Worm (Caenorhabditis elegans) whole organism, mixed stage, embryonic: ENCODE data around the gene T04F3.5.

Source experiments
- bed-3 ChIP-seq: fragments of 200-800 bp; sonication (Bioruptor generic); optimal IDR thresholded peaks from 3 replicates; lab custom pipeline; 2018; ENCODE audit warnings: mild to moderate bottlenecking, missing genetic modification characterization, moderate library complexity, missing compliant biosample characterization
- blmp-1 ChIP-seq: fragments of 150-350 bp; optimal IDR thresholded peaks from 2 replicates; lab custom pipeline; 2014; ENCODE audit warnings: missing biosample characterization, missing genetic modification characterization
- ceh-39 ChIP-seq: fragments of 150-350 bp; optimal IDR thresholded peaks from 2 replicates; lab custom pipeline; 2014; ENCODE audit warnings: missing biosample characterization, missing genetic modification characterization
- ceh-43 ChIP-seq: fragments of 200-800 bp; sonication (Bioruptor generic); optimal IDR thresholded peaks from 2 replicates; lab custom pipeline; 2018; ENCODE audit warnings: mild to moderate bottlenecking, missing genetic modification characterization, moderate library complexity, missing compliant biosample characterization
- ceh-83 ChIP-seq: fragments of 200-800 bp; sonication (Bioruptor generic); optimal IDR thresholded peaks from 2 replicates; lab custom pipeline; 2018; ENCODE audit warnings: mild to moderate bottlenecking, missing genetic modification characterization, missing compliant biosample characterization
- cnd-1 ChIP-seq: fragments of 200-800 bp; sonication (Bioruptor generic); optimal IDR thresholded peaks from 2 replicates; lab custom pipeline; 2018; ENCODE audit warnings: mild to moderate bottlenecking, missing genetic modification characterization, missing compliant biosample characterization
- drap-1 ChIP-seq: fragments of 200-800 bp; sonication (Bioruptor generic); optimal IDR thresholded peaks from 3 replicates; lab custom pipeline; 2018; ENCODE audit warnings: mild to moderate bottlenecking, missing genetic modification characterization, missing compliant biosample characterization
- elt-1 ChIP-seq: sonication (generic microtip); optimal IDR thresholded peaks from 2 replicates; lab custom pipeline; 2017; ENCODE audit warnings: missing genetic modification characterization, mild to moderate bottlenecking, missing compliant biosample characterization, antibody characterized with exemption, moderate library complexity, borderline replicate concordance; ENCODE audit not compliant: insufficient read depth
- elt-3 ChIP-seq: fragments of 150-350 bp; optimal IDR thresholded peaks from 2 replicates; lab custom pipeline; 2014; ENCODE audit warnings: missing biosample characterization, missing genetic modification characterization
- flh-1 ChIP-seq: fragments of 200-800 bp; sonication (Bioruptor generic); optimal IDR thresholded peaks from 2 replicates; lab custom pipeline; 2018; ENCODE audit warnings: mild to moderate bottlenecking, missing genetic modification characterization, moderate library complexity, missing compliant biosample characterization
- ham-2 ChIP-seq: fragments of 200-800 bp; sonication (Bioruptor generic); optimal IDR thresholded peaks from 2 replicates; lab custom pipeline; 2018; ENCODE audit warnings: mild to moderate bottlenecking, missing genetic modification characterization, missing compliant biosample characterization
- hlh-1 ChIP-seq: fragments of 150-350 bp; optimal IDR thresholded peaks from 2 replicates; lab custom pipeline; 2014; ENCODE audit warnings: missing biosample characterization, missing genetic modification reagents, missing genetic modification characterization
- lin-13 ChIP-seq: fragments of 150-350 bp; optimal IDR thresholded peaks from 2 replicates; lab custom pipeline; 2014; ENCODE audit warnings: missing biosample characterization, missing genetic modification characterization
- lsy-2 ChIP-seq: fragments of 150-350 bp; optimal IDR thresholded peaks from 2 replicates; lab custom pipeline; 2014; ENCODE audit warnings: missing biosample characterization, missing genetic modification characterization
- mab-5 ChIP-seq: fragments of 150-350 bp; optimal IDR thresholded peaks from 2 replicates; lab custom pipeline; 2014; ENCODE audit warnings: missing biosample characterization, missing genetic modification characterization
- mls-2 ChIP-seq: sonication (generic microtip); optimal IDR thresholded peaks from 2 replicates; lab custom pipeline; 2016; ENCODE audit warnings: mild to moderate bottlenecking, missing genetic modification characterization, moderate library complexity, missing compliant biosample characterization
- nhr-12 ChIP-seq: fragments of 150-350 bp; optimal IDR thresholded peaks from 2 replicates; lab custom pipeline; 2014; ENCODE audit warnings: missing biosample characterization, missing genetic modification characterization
- nhr-2 ChIP-seq: fragments of 150-350 bp; optimal IDR thresholded peaks from 2 replicates; lab custom pipeline; 2014; ENCODE audit warnings: missing biosample characterization, missing genetic modification characterization
- nhr-237 ChIP-seq: fragments of 150-350 bp; optimal IDR thresholded peaks from 2 replicates; lab custom pipeline; 2014; ENCODE audit warnings: missing biosample characterization, missing genetic modification characterization
- nhr-28 ChIP-seq: fragments of 150-350 bp; optimal IDR thresholded peaks from 2 replicates; lab custom pipeline; 2014; ENCODE audit warnings: missing biosample characterization, missing genetic modification characterization
- nhr-76 ChIP-seq: sonication (generic microtip); optimal IDR thresholded peaks from 2 replicates; lab custom pipeline; 2017; ENCODE audit warnings: missing biosample characterization, missing genetic modification characterization
- pha-4 ChIP-seq: fragments of 150-350 bp; optimal IDR thresholded peaks from 2 replicates; lab custom pipeline; 2018; ENCODE audit warnings: missing biosample characterization, missing genetic modification reagents, missing genetic modification characterization
- sem-2 ChIP-seq: fragments of 200-800 bp; sonication (Bioruptor generic); optimal IDR thresholded peaks from 2 replicates; lab custom pipeline; 2018; ENCODE audit warnings: mild to moderate bottlenecking, missing genetic modification characterization, missing compliant biosample characterization
- tbx-8 ChIP-seq: fragments of 200-800 bp; sonication (Bioruptor generic); optimal IDR thresholded peaks from 2 replicates; lab custom pipeline; 2018; ENCODE audit warnings: mild to moderate bottlenecking, missing genetic modification characterization, moderate library complexity, missing compliant biosample characterization
- unc-120 ChIP-seq: sonication (generic microtip); optimal IDR thresholded peaks from 2 replicates; lab custom pipeline; 2017; ENCODE audit warnings: missing genetic modification characterization, missing compliant biosample characterization; ENCODE audit not compliant: poor library complexity, severe bottlenecking
- unc-62 ChIP-seq: fragments of 150-350 bp; optimal IDR thresholded peaks from 2 replicates; lab custom pipeline; 2014; ENCODE audit warnings: missing biosample characterization, missing genetic modification reagents, missing genetic modification characterization
- ztf-11 ChIP-seq: fragments of 150-350 bp; optimal IDR thresholded peaks from 2 replicates; lab custom pipeline; 2014; ENCODE audit warnings: missing biosample characterization, missing genetic modification characterization

The T04F3.5 gene

ce11 chrV:11796343-11796742 is 35.9 kb downstream of the T04F3.5 start:
- TF ChIP-seq hlh-1 (tag; lab: Kevin White, UChicago) (no peak), elt-1 (tag; lab: Kevin White, UChicago) (no peak), ceh-39 (tag; lab: Kevin White, UChicago) (no peak), sem-2 (GFP tag; lab: Kevin White, UChicago) (no peak), nhr-12 (tag; lab: Kevin White, UChicago) (no peak), nhr-2 (tag; lab: Kevin White, UChicago) (no peak), mab-5 (no peak), lsy-2 (tag; lab: Kevin White, UChicago) (no peak), lin-13 (tag; lab: Kevin White, UChicago) (no peak), elt-3 (tag; lab: Kevin White, UChicago) (no peak), unc-120 (tag; lab: Kevin White, UChicago) (no peak), tbx-8 (GFP tag; lab: Kevin White, UChicago) (no peak), mls-2 (tag; lab: Kevin White, UChicago) (no peak)

DNA sequence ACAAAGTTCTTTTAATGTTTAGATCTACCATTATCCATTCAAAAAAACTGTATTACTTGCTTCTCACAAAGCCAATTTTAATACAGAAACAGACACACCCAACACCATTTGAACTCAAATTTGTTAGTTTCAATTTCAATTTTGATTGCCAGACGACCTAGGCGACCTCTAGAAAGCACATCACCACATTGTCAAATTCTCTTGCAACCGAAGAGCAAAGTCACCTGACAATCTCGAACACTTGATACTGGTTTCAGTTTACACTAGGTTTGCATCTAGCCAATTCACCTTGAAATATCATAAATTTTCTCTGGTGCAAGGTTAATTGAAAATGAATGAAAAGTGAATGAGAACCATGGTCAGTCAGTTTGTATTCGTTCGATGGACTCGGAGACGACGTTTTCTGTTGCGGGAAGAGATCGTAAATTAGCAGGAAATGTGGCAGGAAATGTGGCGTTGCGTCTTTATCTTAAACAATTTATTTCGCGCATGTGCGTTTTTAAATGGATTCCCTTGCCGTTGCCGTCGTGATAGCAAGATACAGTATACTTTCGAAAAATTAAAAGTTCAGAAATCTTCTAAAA is 36.9 kb downstream of the T04F3.5 start:
- TF ChIP-seq ham-2 (GFP tag; lab: Kevin White, UChicago) (no peak), bed-3 (GFP tag; lab: Kevin White, UChicago) (no peak), lin-13 (tag; lab: Kevin White, UChicago) (no peak), nhr-76 (no peak), drap-1 (GFP tag; lab: Kevin White, UChicago) (no peak), unc-62 (no peak), nhr-28 (tag; lab: Kevin White, UChicago) (no peak), nhr-237 (tag; lab: Kevin White, UChicago) (no peak), ceh-83 (GFP tag; lab: Kevin White, UChicago) (no peak)

DNA sequence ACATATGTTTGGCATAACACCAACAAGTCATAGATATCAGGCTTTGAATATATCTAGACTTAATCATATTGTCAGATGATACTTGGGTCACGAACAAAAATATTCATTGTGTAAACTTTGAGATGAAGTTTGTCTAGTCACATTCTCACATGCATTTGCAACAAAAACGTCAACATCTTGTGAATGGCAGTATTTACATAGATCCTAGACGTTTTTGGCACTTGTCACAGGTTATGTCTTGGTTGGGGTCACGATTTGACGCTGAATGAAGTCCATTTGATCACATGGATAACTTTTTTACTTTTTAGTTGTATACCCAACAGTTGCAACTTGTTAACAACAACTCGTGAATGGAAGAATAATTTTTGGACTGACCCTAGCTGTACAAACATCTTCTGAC is 37.8 kb downstream of the T04F3.5 start:
- TF ChIP-seq cnd-1, result no peak
- no peak for TF ChIP-seq nhr-28 (tag; lab: Kevin White, UChicago)
- no peak for TF ChIP-seq pha-4 (tag; lab: Kevin White, UChicago)
- TF ChIP-seq unc-62, result no peak
- TF ChIP-seq elt-1 (tag; lab: Kevin White, UChicago), result no peak
- no peak for TF ChIP-seq flh-1 (GFP tag; lab: Kevin White, UChicago)
- TF ChIP-seq blmp-1 (tag; lab: Kevin White, UChicago), result no peak
- TF ChIP-seq mls-2 (tag; lab: Kevin White, UChicago), result no peak

DNA sequence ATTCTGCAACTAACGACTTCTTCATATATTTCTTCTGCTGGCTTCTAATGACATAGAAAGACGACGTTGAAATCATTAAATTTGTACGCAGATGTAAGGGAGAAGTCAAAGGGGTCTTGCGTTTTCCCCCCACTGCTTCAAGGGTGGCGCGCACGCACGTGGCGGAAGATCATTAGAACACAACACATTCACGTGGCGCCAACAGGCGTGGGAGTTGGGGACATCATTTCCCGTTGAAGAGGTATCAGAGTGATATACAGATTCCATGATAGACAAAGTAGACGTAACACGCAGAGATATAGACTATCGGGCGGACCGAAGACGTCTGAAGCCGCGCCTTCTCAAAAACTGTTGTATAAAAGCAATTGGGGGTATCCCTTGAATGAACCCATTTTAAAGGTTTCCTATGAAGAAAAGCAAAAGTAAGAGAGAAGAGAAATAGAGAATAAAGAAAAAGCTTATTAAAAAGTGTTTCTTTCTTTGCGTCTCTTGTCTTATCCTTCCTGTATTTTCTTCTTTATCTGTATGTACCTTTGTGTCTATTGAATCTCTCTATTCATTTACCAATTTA is 38.9 kb downstream of the T04F3.5 start:
- TF ChIP-seq lin-13 (tag; lab: Kevin White, UChicago) (no peak), elt-3 (tag; lab: Kevin White, UChicago) (peak; percentile 37), nhr-237 (tag; lab: Kevin White, UChicago) (peak; percentile 38)

DNA sequence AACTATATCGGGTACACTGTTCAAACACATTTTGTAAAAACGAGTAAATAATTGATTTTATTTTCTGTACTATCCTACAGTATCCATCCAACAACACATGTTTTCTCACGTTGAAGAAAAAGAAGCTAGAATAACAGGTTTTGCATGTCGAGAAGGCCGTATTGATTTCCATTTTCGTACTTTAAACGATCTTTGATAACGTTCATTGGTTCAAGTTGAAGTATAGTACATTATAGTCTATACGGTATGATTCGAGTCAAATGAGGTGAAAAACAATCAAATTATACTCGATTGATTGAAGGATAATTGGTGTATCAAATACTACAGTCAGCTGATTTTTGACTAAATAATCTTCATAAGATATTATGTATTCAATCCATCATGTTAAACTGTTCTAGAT is 40.0 kb downstream of the T04F3.5 start:
- no peak for TF ChIP-seq elt-3 (tag; lab: Kevin White, UChicago)
- TF ChIP-seq ceh-43, result no peak
- TF ChIP-seq mls-2 (tag; lab: Kevin White, UChicago), result no peak
- TF ChIP-seq pha-4 (tag; lab: Kevin White, UChicago), result no peak
- no peak for TF ChIP-seq hlh-1 (tag; lab: Kevin White, UChicago)
- TF ChIP-seq unc-62, result no peak
- no peak for TF ChIP-seq unc-120 (tag; lab: Kevin White, UChicago)
- no peak for TF ChIP-seq ztf-11 (tag; lab: Kevin White, UChicago)
- no peak for TF ChIP-seq ceh-83 (GFP tag; lab: Kevin White, UChicago)
- no peak for TF ChIP-seq flh-1 (GFP tag; lab: Kevin White, UChicago)
- TF ChIP-seq bed-3 (GFP tag; lab: Kevin White, UChicago), result no peak
- TF ChIP-seq sem-2 (GFP tag; lab: Kevin White, UChicago), result no peak
